Comparison of ENCODE assay signal across 4 fruit fly cellular contexts in the genomic region with DNA sequence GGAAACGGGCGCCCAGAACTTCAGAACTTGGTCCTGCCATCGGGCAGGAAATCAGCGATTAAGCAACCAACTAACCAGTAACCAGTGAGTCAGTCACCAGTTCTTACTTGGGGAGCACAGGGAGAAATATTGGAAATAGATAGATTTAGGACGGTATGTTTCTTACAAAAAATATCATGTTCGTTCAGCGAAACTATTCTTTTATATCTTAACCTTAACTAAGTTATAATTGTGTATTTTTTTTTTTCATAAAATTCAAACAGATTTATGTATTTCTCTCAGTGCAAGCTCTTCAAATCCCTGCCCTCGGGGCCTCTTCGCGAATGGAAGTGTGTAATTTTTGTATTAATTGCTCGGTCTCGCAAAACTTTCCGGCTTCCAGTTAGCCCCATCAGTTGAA.
TF ChIP-seq lines count a peak whose summit lies in the region.

No protein-coding gene starts in this region.

- TF ChIP-seq CTCF in whole organism, embryonic (GFP tag; optimal IDR thresholded peaks at IDR 0.05; lab: Kevin White, UChicago), result no peak

TF ChIP-seq in whole organism, embryonic, 481 proteins besides CTCF, POLR2A, EP300 and RAD21 (continues in another document):
- TF ChIP-seq vvl (GFP tag; IDR thresholded peaks at IDR 0.05; lab: Robert Waterston, UW) (no peak), Sox102F (GFP tag; optimal IDR thresholded peaks at IDR 0.05; lab: Kevin White, UChicago) (peak; percentile 9), CG3407 (GFP tag; optimal IDR thresholded peaks at IDR 0.05; lab: Kevin White, UChicago) (no peak), CG4282 (GFP tag; optimal IDR thresholded peaks at IDR 0.05; lab: Kevin White, UChicago) (no peak), BtbVII (GFP tag; optimal IDR thresholded peaks at IDR 0.05; lab: Kevin White, UChicago) (no peak), HHEX (GFP tag; optimal IDR thresholded peaks at IDR 0.05; lab: Kevin White, UChicago) (no peak), Bgb (GFP tag; IDR thresholded peaks at IDR 0.05; lab: Robert Waterston, UW; ENCODE audit: partially characterized antibody) (no peak), Drgx (GFP tag; IDR thresholded peaks at IDR 0.05; lab: Robert Waterston, UW) (0 out of 2 replicates have a peak, but pooled peaks have one; percentile 9), CG17359 (tag; optimal IDR thresholded peaks at IDR 0.05; lab: Kevin White, UChicago) (peak; percentile 4), ERR (GFP tag; optimal IDR thresholded peaks at IDR 0.05; lab: Kevin White, UChicago) (no peak), CG14667 (GFP tag; IDR thresholded peaks at IDR 0.05; lab: Robert Waterston, UW) (no peak; the same call in 1 of the 2 replicates), dysf (GFP tag; IDR thresholded peaks at IDR 0.05; lab: Robert Waterston, UW) (0 out of 3 replicates have a peak, but pooled peaks have one; percentile 9), CG13424 (tag; optimal IDR thresholded peaks at IDR 0.05; lab: Kevin White, UChicago) (peak; percentile 16), sens (GFP tag; lab: Kevin White, UChicago) (peak; percentile 52), CG18262 (tag; optimal IDR thresholded peaks at IDR 0.05; lab: Kevin White, UChicago) (no peak), CG4404 (GFP tag; IDR thresholded peaks at IDR 0.05; lab: Robert Waterston, UW) (0 out of 2 replicates have a peak, but pooled peaks have one; percentile 26), CG18619 (GFP tag; optimal IDR thresholded peaks at IDR 0.05; lab: Kevin White, UChicago) (no peak), CG12744 (GFP tag; optimal IDR thresholded peaks at IDR 0.05; lab: Kevin White, UChicago) (no peak), CG18599 (GFP tag; optimal IDR thresholded peaks at IDR 0.05; lab: Kevin White, UChicago) (peak; percentile 45), fu2 (GFP tag; optimal IDR thresholded peaks at IDR 0.05; lab: Kevin White, UChicago) (no peak), gem (tag; optimal IDR thresholded peaks at IDR 0.05; lab: Kevin White, UChicago) (peak; percentile 45)

TF ChIP-seq in whole organism, prepupa, 60 proteins besides CTCF, POLR2A, EP300 and RAD21 (continues in another document):
- TF ChIP-seq CG6163 (GFP tag; IDR thresholded peaks at IDR 0.05; lab: Robert Waterston, UW), result peak; percentile 53; the same call in 1 of the 3 replicates
- TF ChIP-seq Eip75B (GFP tag; optimal IDR thresholded peaks at IDR 0.05; lab: Kevin White, UChicago), result peak; percentile 13
- peak; percentile 53 for TF ChIP-seq lz (GFP tag; optimal IDR thresholded peaks at IDR 0.05; lab: Kevin White, UChicago)
- TF ChIP-seq Smox (GFP tag; optimal IDR thresholded peaks at IDR 0.05; lab: Kevin White, UChicago), result peak; percentile 58
- TF ChIP-seq CG7368 (GFP tag; optimal IDR thresholded peaks at IDR 0.05; lab: Kevin White, UChicago), result no peak
- TF ChIP-seq OdsH (GFP tag; optimal IDR thresholded peaks at IDR 0.05; lab: Kevin White, UChicago), result peak; percentile 37
- peak; percentile 34 for TF ChIP-seq Sox102F (GFP tag; optimal IDR thresholded peaks at IDR 0.05; lab: Kevin White, UChicago)
- peak; percentile 45 for TF ChIP-seq vri (GFP tag; optimal IDR thresholded peaks at IDR 0.05; lab: Kevin White, UChicago)
- TF ChIP-seq achi (GFP tag; optimal IDR thresholded peaks at IDR 0.05; lab: Kevin White, UChicago), result peak; percentile 44
- TF ChIP-seq esn (GFP tag; optimal IDR thresholded peaks at IDR 0.05; lab: Kevin White, UChicago), result peak; percentile 73
- TF ChIP-seq pdm3 (GFP tag; optimal IDR thresholded peaks at IDR 0.05; lab: Kevin White, UChicago), result peak; percentile 29
- TF ChIP-seq CG6854 (GFP tag; optimal IDR thresholded peaks at IDR 0.05; lab: Kevin White, UChicago), result no peak
- TF ChIP-seq acj6 (GFP tag; optimal IDR thresholded peaks at IDR 0.05; lab: Kevin White, UChicago), result peak; percentile 22
- TF ChIP-seq Ets96B (tag; optimal IDR thresholded peaks at IDR 0.05; lab: Kevin White, UChicago), result peak; percentile 20
- peak; percentile 58 for TF ChIP-seq Hr39 (GFP tag; optimal IDR thresholded peaks at IDR 0.05; lab: Kevin White, UChicago)
- TF ChIP-seq cyc (GFP tag; optimal IDR thresholded peaks at IDR 0.05; lab: Kevin White, UChicago), result peak; percentile 45
- peak; percentile 30 for TF ChIP-seq Sox14 (GFP tag; optimal IDR thresholded peaks at IDR 0.05; lab: Kevin White, UChicago)
- peak; percentile 36 for TF ChIP-seq spab (GFP tag; optimal IDR thresholded peaks at IDR 0.05; lab: Kevin White, UChicago)
- peak; percentile 68 for TF ChIP-seq Met (GFP tag; optimal IDR thresholded peaks at IDR 0.05; lab: Kevin White, UChicago)
- no peak for TF ChIP-seq CG15336 (GFP tag; IDR thresholded peaks at IDR 0.05; lab: Robert Waterston, UW)
- no peak for TF ChIP-seq fd85E (GFP tag; optimal IDR thresholded peaks at IDR 0.05; lab: Kevin White, UChicago)
- no peak for TF ChIP-seq CG3032 (tag; optimal IDR thresholded peaks at IDR 0.05; lab: Kevin White, UChicago)

TF ChIP-seq in whole organism, pupa, 21 proteins besides CTCF, POLR2A, EP300 and RAD21:
- TF ChIP-seq Snoo (tag; optimal IDR thresholded peaks at IDR 0.05; lab: Kevin White, UChicago), result peak; percentile 25
- TF ChIP-seq EcR (GFP tag; optimal IDR thresholded peaks at IDR 0.05; lab: Kevin White, UChicago), result no peak
- TF ChIP-seq CG17806 (tag; optimal IDR thresholded peaks at IDR 0.05; lab: Kevin White, UChicago), result peak; percentile 59
- TF ChIP-seq Ets98B (GFP tag; IDR thresholded peaks at IDR 0.05; lab: Robert Waterston, UW), result no peak
- peak; percentile 26 for TF ChIP-seq CG8301 (tag; optimal IDR thresholded peaks at IDR 0.05; lab: Kevin White, UChicago)
- no peak for TF ChIP-seq rn (GFP tag; IDR thresholded peaks at IDR 0.05; lab: Robert Waterston, UW)
- no peak for TF ChIP-seq Pif1A (GFP tag; optimal IDR thresholded peaks at IDR 0.05; lab: Kevin White, UChicago)
- peak; percentile 18 for TF ChIP-seq Pif1B (GFP tag; optimal IDR thresholded peaks at IDR 0.05; lab: Kevin White, UChicago)
- TF ChIP-seq fd96Ca (GFP tag; IDR thresholded peaks at IDR 0.05; lab: Robert Waterston, UW), result no peak
- TF ChIP-seq CG15710 (tag; optimal IDR thresholded peaks at IDR 0.05; lab: Kevin White, UChicago), result peak; percentile 41
- TF ChIP-seq CG10348 (GFP tag; IDR thresholded peaks at IDR 0.05; lab: Robert Waterston, UW), result no peak
- TF ChIP-seq CG12605 (GFP tag; IDR thresholded peaks at IDR 0.05; lab: Robert Waterston, UW), result no peak
- no peak for TF ChIP-seq CG13204 (GFP tag; optimal IDR thresholded peaks at IDR 0.05; lab: Kevin White, UChicago)
- TF ChIP-seq CG32121 (GFP tag; IDR thresholded peaks at IDR 0.05; lab: Robert Waterston, UW), result no peak
- TF ChIP-seq D1 (tag; optimal IDR thresholded peaks at IDR 0.05; lab: Kevin White, UChicago), result no peak
- TF ChIP-seq CG4496 (GFP tag; IDR thresholded peaks at IDR 0.05; lab: Robert Waterston, UW), result no peak
- TF ChIP-seq CG8159 (tag; optimal IDR thresholded peaks at IDR 0.05; lab: Kevin White, UChicago), result peak; percentile 42
- TF ChIP-seq CG9948 (tag; optimal IDR thresholded peaks at IDR 0.05; lab: Kevin White, UChicago), result peak; percentile 36
- peak; percentile 21 for TF ChIP-seq CG34367 (tag; optimal IDR thresholded peaks at IDR 0.05; lab: Kevin White, UChicago)
- TF ChIP-seq gl (tag; optimal IDR thresholded peaks at IDR 0.05; lab: Kevin White, UChicago), result no peak
- TF ChIP-seq CG14655 (GFP tag; optimal IDR thresholded peaks at IDR 0.05; lab: Kevin White, UChicago), result peak; percentile 52

TF ChIP-seq in whole organism, wandering third instar larva, 38 proteins besides CTCF, POLR2A, EP300 and RAD21:
- peak; percentile 35 for TF ChIP-seq HLH106 (tag; optimal IDR thresholded peaks at IDR 0.05; lab: Kevin White, UChicago)
- peak; percentile 58 for TF ChIP-seq br (GFP tag; optimal IDR thresholded peaks at IDR 0.05; lab: Kevin White, UChicago)
- peak; percentile 44 for TF ChIP-seq psq (GFP tag; optimal IDR thresholded peaks at IDR 0.05; lab: Kevin White, UChicago)
- TF ChIP-seq Dfd (GFP tag; optimal IDR thresholded peaks at IDR 0.05; lab: Kevin White, UChicago), result no peak
- peak; percentile 38 for TF ChIP-seq brk (GFP tag; optimal IDR thresholded peaks at IDR 0.05; lab: Kevin White, UChicago)
- TF ChIP-seq Mio (GFP tag; optimal IDR thresholded peaks at IDR 0.05; lab: Kevin White, UChicago), result no peak
- TF ChIP-seq Sp1 (GFP tag; optimal IDR thresholded peaks at IDR 0.05; lab: Kevin White, UChicago), result peak; percentile 63
- TF ChIP-seq OdsH (GFP tag; optimal IDR thresholded peaks at IDR 0.05; lab: Kevin White, UChicago), result peak; percentile 64
- TF ChIP-seq h (GFP tag; optimal IDR thresholded peaks at IDR 0.05; lab: Kevin White, UChicago), result peak; percentile 78
- peak; percentile 7 for TF ChIP-seq CG32264 (GFP tag; optimal IDR thresholded peaks at IDR 0.05; lab: Kevin White, UChicago)
- TF ChIP-seq Jra (GFP tag; optimal IDR thresholded peaks at IDR 0.05; lab: Kevin White, UChicago), result peak; percentile 11
- TF ChIP-seq GATAd (GFP tag; optimal IDR thresholded peaks at IDR 0.05; lab: Kevin White, UChicago), result no peak
- TF ChIP-seq rgr (GFP tag; optimal IDR thresholded peaks at IDR 0.05; lab: Kevin White, UChicago), result peak; percentile 43
- TF ChIP-seq dmrt93B (GFP tag; optimal IDR thresholded peaks at IDR 0.05; lab: Kevin White, UChicago), result peak; percentile 22
- TF ChIP-seq foxo (GFP tag; optimal IDR thresholded peaks at IDR 0.05; lab: Kevin White, UChicago), result peak in 1 of 2 experiments; percentile 66
- no peak for TF ChIP-seq Vsx2 (GFP tag; optimal IDR thresholded peaks at IDR 0.05; lab: Kevin White, UChicago; ENCODE audit: partially characterized antibody)
- peak; percentile 54 for TF ChIP-seq ey (GFP tag; optimal IDR thresholded peaks at IDR 0.05; lab: Kevin White, UChicago)
- no peak for TF ChIP-seq usp (GFP tag; optimal IDR thresholded peaks at IDR 0.05; lab: Kevin White, UChicago)
- peak; percentile 73 for TF ChIP-seq Hnf4 (GFP tag; optimal IDR thresholded peaks at IDR 0.05; lab: Kevin White, UChicago)
- peak; percentile 43 for TF ChIP-seq woc (GFP tag; optimal IDR thresholded peaks at IDR 0.05; lab: Kevin White, UChicago)
- TF ChIP-seq fru (GFP tag; optimal IDR thresholded peaks at IDR 0.05; lab: Kevin White, UChicago), result peak; percentile 72
